Fruit fly (Drosophila melanogaster) whole organism, embryonic: Measurements from ENCODE around the gene mh.
A peak's percentile ranks its signal among the peaks of the same experiment; 100 is the strongest.

Experiments used
- ATbp ChIP-seq: fragments of 200-800 bp; sonication (Bioruptor generic); optimal IDR thresholded peaks from 2 replicates; lab custom pipeline; 2017; ENCODE audit warnings: missing biosample characterization, mild to moderate bottlenecking, missing genetic modification characterization, missing genetic modification reagents
- Asciz ChIP-seq: fragments of 200-800 bp; sonication (Bioruptor generic); optimal IDR thresholded peaks from 2 replicates; lab custom pipeline; 2017; ENCODE audit warnings: missing biosample characterization, mild to moderate bottlenecking, missing genetic modification characterization, missing genetic modification reagents
- Awh ChIP-seq: fragments of 200-800 bp; sonication (Bioruptor generic); IDR thresholded peaks from 2 replicates; pipeline ENCODE4, ENCODE4 v1.3.6; 2022; ENCODE audit warnings: missing biosample characterization, missing genetic modification characterization
- Bteb2 ChIP-seq: fragments of 200-800 bp; sonication (Bioruptor generic); optimal IDR thresholded peaks from 2 replicates; lab custom pipeline; 2016; ENCODE audit warnings: missing biosample characterization, missing genetic modification characterization
- CG10274 ChIP-seq: fragments of 200-800 bp; sonication (Bioruptor generic); optimal IDR thresholded peaks from 3 replicates; lab custom pipeline; 2017; ENCODE audit warnings: missing biosample characterization, mild to moderate bottlenecking, missing genetic modification characterization
- CG11504 ChIP-seq: fragments of 200-800 bp; sonication (Bioruptor generic); optimal IDR thresholded peaks from 3 replicates; lab custom pipeline; 2019; ENCODE audit warnings: missing biosample characterization, mild to moderate bottlenecking, missing genetic modification characterization, moderate library complexity
- CG12155 ChIP-seq: fragments of 200-800 bp; sonication (Bioruptor generic); optimal IDR thresholded peaks from 3 replicates; lab custom pipeline; 2016; ENCODE audit warnings: missing biosample characterization, missing genetic modification characterization
- CG12219 ChIP-seq: fragments of 200-800 bp; sonication (Bioruptor generic); optimal IDR thresholded peaks from 3 replicates; lab custom pipeline; 2018; ENCODE audit warnings: missing biosample characterization, mild to moderate bottlenecking, missing genetic modification characterization
- CG12942 ChIP-seq: fragments of 200-800 bp; sonication (Bioruptor generic); optimal IDR thresholded peaks from 3 replicates; lab custom pipeline; 2016; ENCODE audit warnings: missing biosample characterization, missing genetic modification characterization
- CG13296 ChIP-seq: fragments of 200-800 bp; sonication (Bioruptor generic); optimal IDR thresholded peaks from 3 replicates; lab custom pipeline; 2018; ENCODE audit warnings: missing biosample characterization, mild to moderate bottlenecking, missing genetic modification characterization
- CG13624 ChIP-seq: fragments of 200-800 bp; sonication (Bioruptor generic); optimal IDR thresholded peaks from 2 replicates; lab custom pipeline; 2016; ENCODE audit warnings: missing biosample characterization, missing genetic modification characterization
- CG14441 ChIP-seq: fragments of 200-800 bp; sonication (Bioruptor generic); IDR thresholded peaks from 2 replicates; pipeline ENCODE4 v1.3.6; 2022; ENCODE audit warnings: missing biosample characterization, missing genetic modification characterization
- CG1529 ChIP-seq: fragments of 200-800 bp; sonication (Bioruptor generic); optimal IDR thresholded peaks from 3 replicates; lab custom pipeline; 2018; ENCODE audit warnings: missing biosample characterization, missing genetic modification characterization
- CG15601 ChIP-seq: fragments of 200-800 bp; sonication (Bioruptor generic); optimal IDR thresholded peaks from 3 replicates; lab custom pipeline; 2019; ENCODE audit warnings: missing biosample characterization, mild to moderate bottlenecking, missing genetic modification characterization, moderate library complexity
- CG1832 ChIP-seq: fragments of 200-800 bp; sonication (Bioruptor generic); optimal IDR thresholded peaks from 2 replicates; lab custom pipeline; 2017; ENCODE audit warnings: missing biosample characterization, mild to moderate bottlenecking, missing genetic modification characterization, inconsistent platforms
- CG2199 ChIP-seq: fragments of 200-800 bp; sonication (Bioruptor generic); IDR thresholded peaks from 3 replicates; pipeline ENCODE4 v1.3.6; 2022; ENCODE audit warnings: missing biosample characterization, missing genetic modification characterization
- CG2678 ChIP-seq: fragments of 200-800 bp; sonication (Bioruptor generic); optimal IDR thresholded peaks from 3 replicates; lab custom pipeline; 2019; ENCODE audit warnings: missing biosample characterization, mild to moderate bottlenecking, missing genetic modification characterization, moderate library complexity
- CG2712 ChIP-seq: fragments of 200-800 bp; optimal IDR thresholded peaks from 3 replicates; lab custom pipeline; 2019; ENCODE audit warnings: missing biosample characterization, mild to moderate bottlenecking, missing genetic modification characterization, moderate library complexity
- CG33213 ChIP-seq: fragments of 200-800 bp; sonication (Bioruptor generic); optimal IDR thresholded peaks from 3 replicates; lab custom pipeline; 2016; ENCODE audit warnings: missing biosample characterization, missing genetic modification characterization
- CG34376 ChIP-seq: fragments of 200-800 bp; sonication (Bioruptor generic); optimal IDR thresholded peaks from 2 replicates; lab custom pipeline; 2018; ENCODE audit warnings: missing biosample characterization, mild to moderate bottlenecking, missing genetic modification characterization
- CG6254 ChIP-seq: fragments of 200-800 bp; sonication (Bioruptor generic); optimal IDR thresholded peaks from 3 replicates; lab custom pipeline; 2017; ENCODE audit warnings: mild to moderate bottlenecking, missing biosample characterization, missing genetic modification reagents, missing genetic modification characterization
- CG6654 ChIP-seq: fragments of 200-800 bp; sonication (Bioruptor generic); optimal IDR thresholded peaks from 2 replicates; lab custom pipeline; 2017; ENCODE audit warnings: missing biosample characterization, mild to moderate bottlenecking, missing genetic modification characterization
- CG7786 ChIP-seq: fragments of 200-800 bp; sonication (Bioruptor generic); optimal IDR thresholded peaks from 2 replicates; lab custom pipeline; 2016; ENCODE audit warnings: missing biosample characterization, missing genetic modification characterization
- CG8388 ChIP-seq: fragments of 200-800 bp; sonication (Bioruptor generic); optimal IDR thresholded peaks from 2 replicates; lab custom pipeline; 2019; ENCODE audit warnings: missing biosample characterization, mild to moderate bottlenecking, missing genetic modification characterization, moderate library complexity
- Deaf1 ChIP-seq: fragments of 200-800 bp; optimal IDR thresholded peaks from 3 replicates; lab custom pipeline; 2019; ENCODE audit warnings: missing biosample characterization, mild to moderate bottlenecking, missing genetic modification characterization, moderate library complexity
- Dfd ChIP-seq, 2 experiments: fragments of >200 bp; optimal IDR thresholded peaks; 2 replicates each; lab custom pipeline; 2017; ENCODE audit warnings: missing biosample characterization in 2 of 2, missing genetic modification characterization in 2 of 2
- Dp ChIP-seq: fragments of 200-800 bp; sonication (Bioruptor generic); optimal IDR thresholded peaks from 2 replicates; lab custom pipeline; 2018; ENCODE audit warnings: missing biosample characterization, mild to moderate bottlenecking, missing genetic modification characterization, moderate library complexity
- Fer1 ChIP-seq: fragments of 200-800 bp; sonication (Bioruptor generic); optimal IDR thresholded peaks from 2 replicates; lab custom pipeline; 2017; ENCODE audit warnings: missing biosample characterization, mild to moderate bottlenecking, missing genetic modification characterization
- Fer3 ChIP-seq: fragments of 200-800 bp; sonication (Bioruptor generic); optimal IDR thresholded peaks from 2 replicates; lab custom pipeline; 2018; ENCODE audit warnings: missing biosample characterization, mild to moderate bottlenecking, missing genetic modification characterization, moderate library complexity
- Hsf ChIP-seq: fragments of 200-800 bp; sonication (Bioruptor generic); optimal IDR thresholded peaks from 3 replicates; lab custom pipeline; 2016; ENCODE audit warnings: missing biosample characterization, missing genetic modification characterization
- ac ChIP-seq: fragments of 200-800 bp; sonication (Bioruptor generic); optimal IDR thresholded peaks from 3 replicates; lab custom pipeline; 2017; ENCODE audit warnings: missing biosample characterization, mild to moderate bottlenecking, missing genetic modification characterization
- ash1 ChIP-seq: fragments of 200-800 bp; sonication (Bioruptor generic); optimal IDR thresholded peaks from 2 replicates; lab custom pipeline; 2018; ENCODE audit warnings: missing biosample characterization, mild to moderate bottlenecking, missing genetic modification characterization
- az2 ChIP-seq: fragments of 200-800 bp; sonication (Bioruptor generic); optimal IDR thresholded peaks from 3 replicates; lab custom pipeline; 2016; ENCODE audit warnings: missing biosample characterization, missing genetic modification characterization
- br ChIP-seq: fragments of >200 bp; optimal IDR thresholded peaks from 2 replicates; lab custom pipeline; 2017
- ci ChIP-seq: fragments of 200-800 bp; sonication (Bioruptor generic); IDR thresholded peaks from 3 replicates; pipeline ENCODE4 v1.3.6; 2022; ENCODE audit warnings: missing biosample characterization, missing genetic modification characterization
- crc ChIP-seq: fragments of 200-800 bp; sonication (Bioruptor generic); optimal IDR thresholded peaks from 2 replicates; lab custom pipeline; 2016; ENCODE audit warnings: missing biosample characterization, missing genetic modification characterization
- exex ChIP-seq: fragments of 200-800 bp; sonication (Bioruptor generic); optimal IDR thresholded peaks from 4 replicates; lab custom pipeline; 2018; ENCODE audit warnings: missing biosample characterization, mild to moderate bottlenecking, missing genetic modification characterization, moderate library complexity
- gem ChIP-seq: fragments of 200-800 bp; sonication (Bioruptor generic); optimal IDR thresholded peaks from 2 replicates; lab custom pipeline; 2019; ENCODE audit warnings: missing biosample characterization, mild to moderate bottlenecking, missing genetic modification characterization, moderate library complexity
- jing ChIP-seq: fragments of 200-800 bp; sonication (Bioruptor generic); optimal IDR thresholded peaks from 2 replicates; lab custom pipeline; 2018; ENCODE audit warnings: missing biosample characterization, mild to moderate bottlenecking, missing genetic modification characterization
- kni ChIP-seq: fragments of 200-800 bp; sonication (Bioruptor generic); optimal IDR thresholded peaks from 3 replicates; lab custom pipeline; 2017; ENCODE audit warnings: mild to moderate bottlenecking, missing biosample characterization, missing genetic modification reagents, missing genetic modification characterization
- mirr ChIP-seq: fragments of 200-800 bp; sonication (Bioruptor generic); optimal IDR thresholded peaks from 3 replicates; lab custom pipeline; 2018; ENCODE audit warnings: missing biosample characterization, mild to moderate bottlenecking, missing genetic modification characterization
- nerfin-1 ChIP-seq: fragments of 200-800 bp; sonication (Bioruptor generic); optimal IDR thresholded peaks from 3 replicates; lab custom pipeline; 2019; ENCODE audit warnings: missing biosample characterization, mild to moderate bottlenecking, missing genetic modification characterization, moderate library complexity
- pfk ChIP-seq: fragments of 200-800 bp; sonication (Bioruptor generic); optimal IDR thresholded peaks from 2 replicates; lab custom pipeline; 2018; ENCODE audit warnings: missing biosample characterization, mild to moderate bottlenecking, missing genetic modification characterization, moderate library complexity
- repo ChIP-seq: fragments of 200-800 bp; sonication (Bioruptor generic); optimal IDR thresholded peaks from 2 replicates; lab custom pipeline; 2016; ENCODE audit warnings: missing biosample characterization, missing genetic modification characterization
- sens ChIP-seq: fragments of 200-800 bp; sonication (Bioruptor generic); peaks from one replicate; lab custom pipeline; 2016; ENCODE audit warnings: missing biosample characterization, missing genetic modification characterization
- sim ChIP-seq: fragments of 200-800 bp; sonication (Bioruptor generic); IDR thresholded peaks from 2 replicates; pipeline ENCODE4 v1.3.6; 2022; ENCODE audit warnings: missing biosample characterization, missing genetic modification characterization
- slbo ChIP-seq: fragments of 200-800 bp; sonication (Bioruptor generic); IDR thresholded peaks from 2 replicates; pipeline ENCODE4 v1.3.6; 2022; ENCODE audit warnings: missing biosample characterization, missing genetic modification characterization
- sqz ChIP-seq: fragments of 200-800 bp; sonication (Bioruptor generic); optimal IDR thresholded peaks from 3 replicates; lab custom pipeline; 2018; ENCODE audit warnings: missing biosample characterization, mild to moderate bottlenecking, missing genetic modification characterization
- unc-4 ChIP-seq: fragments of 200-800 bp; sonication (Bioruptor generic); IDR thresholded peaks from 2 replicates; pipeline ENCODE4 v1.3.6; 2022; ENCODE audit warnings: missing biosample characterization, missing genetic modification characterization; ENCODE audit not compliant: partially characterized antibody
- usp ChIP-seq: fragments of >200 bp; optimal IDR thresholded peaks from 2 replicates; lab custom pipeline; 2017; ENCODE audit warnings: missing biosample characterization, missing genetic modification characterization
- vnd ChIP-seq: fragments of 200-800 bp; sonication (Bioruptor generic); IDR thresholded peaks from 3 replicates; pipeline ENCODE4 v1.3.6; 2022; ENCODE audit warnings: missing biosample characterization, missing genetic modification characterization; ENCODE audit not compliant: partially characterized antibody
- vvl ChIP-seq: fragments of 200-800 bp; sonication (Bioruptor generic); IDR thresholded peaks from 2 replicates; pipeline ENCODE4 v1.3.6; 2022; ENCODE audit warnings: missing biosample characterization, missing genetic modification characterization

Gene mh

dm6 chrX:15495600-15496379 is 20.6 kb upstream of the mh start (continued):
- TF ChIP-seq CG1832 (GFP tag; lab: Kevin White, UChicago) (no peak), Awh (GFP tag; lab: Robert Waterston, UW) (no peak), exex (no peak), Fer1 (GFP tag; lab: Kevin White, UChicago) (no peak), crc (GFP tag; lab: Kevin White, UChicago) (no peak), CG12155 (GFP tag; lab: Kevin White, UChicago) (no peak), ci (GFP tag; lab: Robert Waterston, UW) (0 out of 3 replicates have a peak, but pooled peaks have one; percentile 30), CG14441 (GFP tag; lab: Robert Waterston, UW) (no peak), sqz (GFP tag; lab: Kevin White, UChicago) (peak; percentile 4), Asciz (peak; percentile 46), Fer3 (tag; lab: Kevin White, UChicago) (no peak), usp (GFP tag; lab: Kevin White, UChicago) (no peak), br (no peak), Deaf1 (peak; percentile 76), Bteb2 (GFP tag; lab: Kevin White, UChicago) (no peak), vnd (no peak), kni (no peak), ac (no peak), slbo (GFP tag; lab: Robert Waterston, UW) (no peak), sens (GFP tag; lab: Kevin White, UChicago) (peak; percentile 50), jing (GFP tag; lab: Kevin White, UChicago) (no peak), CG2678 (tag; lab: Kevin White, UChicago) (peak; percentile 1), CG6654 (GFP tag; lab: Kevin White, UChicago) (no peak), gem (tag; lab: Kevin White, UChicago) (peak; percentile 7), CG12942 (no peak), CG33213 (GFP tag; lab: Kevin White, UChicago) (no peak), repo (GFP tag; lab: Kevin White, UChicago) (no peak), Dfd (GFP tag; optimal IDR thresholded peaks at IDR 0.05; lab: Kevin White, UChicago) (no peak), nerfin-1 (tag; lab: Kevin White, UChicago) (no peak), unc-4 (GFP tag; lab: Robert Waterston, UW) (no peak), Hsf (GFP tag; lab: Kevin White, UChicago) (no peak), CG2199 (GFP tag; lab: Robert Waterston, UW) (peak; percentile 97), CG1529 (GFP tag; lab: Kevin White, UChicago) (no peak), CG8388 (GFP tag; lab: Kevin White, UChicago) (no peak), CG7786 (no peak), mirr (no peak)
- TF ChIP-seq, all 482 proteins: peak for 15

dm6 chrX:15490519-15490918 is 15.3 kb upstream of the mh start:
- TF ChIP-seq CG6254 (GFP tag; lab: Kevin White, UChicago) (no peak), CG2712 (tag; lab: Kevin White, UChicago) (no peak), CG12219 (GFP tag; lab: Kevin White, UChicago) (no peak), Dp (GFP tag; lab: Kevin White, UChicago) (peak; percentile 8), ATbp (GFP tag; lab: Kevin White, UChicago) (peak; percentile 11), CG15601 (tag; lab: Kevin White, UChicago) (peak; percentile 39), az2 (GFP tag; lab: Kevin White, UChicago) (no peak), ash1 (GFP tag; lab: Kevin White, UChicago) (no peak), sim (GFP tag; lab: Robert Waterston, UW) (no peak), pfk (GFP tag; lab: Kevin White, UChicago) (no peak), kni (peak; percentile 34), CG13296 (GFP tag; lab: Kevin White, UChicago) (no peak), CG11504 (tag; lab: Kevin White, UChicago) (peak; percentile 57), CG10274 (GFP tag; lab: Kevin White, UChicago) (no peak), CG34376 (GFP tag; lab: Kevin White, UChicago) (no peak), vvl (GFP tag; lab: Robert Waterston, UW) (peak; percentile 14; the same call in 1 of the 2 replicates), CG13624 (GFP tag; lab: Kevin White, UChicago) (no peak)
